Worm (Caenorhabditis elegans): Measurements from ENCODE around the gene F43C11.3.

DNA sequence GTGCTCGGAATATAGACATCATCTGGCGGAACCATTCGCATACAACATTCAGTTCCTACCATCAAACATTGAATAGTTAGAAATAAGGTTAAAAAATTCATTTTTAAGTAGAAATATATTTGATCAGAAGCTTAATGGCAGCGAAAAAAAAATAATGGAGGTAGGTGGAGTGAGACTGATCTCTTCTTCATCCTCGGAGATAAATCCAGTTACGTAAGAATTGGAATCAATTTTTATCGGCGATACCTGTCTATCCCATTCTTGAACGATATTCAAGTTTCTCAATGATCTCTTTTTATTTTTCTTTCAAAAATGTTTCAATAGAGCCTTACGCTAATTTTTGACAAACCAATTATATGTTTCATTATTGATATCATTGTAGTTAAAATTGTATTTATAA, 32.4 kb downstream of the F43C11.3 start, which contains the start of gene F16G10.9:
- no peak for TF ChIP-seq blmp-1 (tag; optimal IDR thresholded peaks at IDR 0.05)
- TF ChIP-seq nhr-77 (tag; optimal IDR thresholded peaks at IDR 0.05), result no peak
- TF ChIP-seq snpc-4 (tag; optimal IDR thresholded peaks at IDR 0.05), result no peak
- no peak for TF ChIP-seq irx-1 (tag; optimal IDR thresholded peaks at IDR 0.05)

All from whole organism, L1 larva.